Worm (Caenorhabditis elegans): ENCODE measurements around the gene egl-5.

ce11 chrIII:7835684-7836083 is 21.5 kb downstream of the egl-5 start:
- TF ChIP-seq hmg-20 (GFP tag; IDR thresholded peaks at IDR 0.05) (no peak), pha-4 (tag; optimal IDR thresholded peaks at IDR 0.05) (no peak), madf-8 (GFP tag; conservative IDR thresholded peaks at IDR 0.05) (no peak), efl-1 (GFP tag; optimal IDR thresholded peaks at IDR 0.05) (no peak), chd-7 (tag; optimal IDR thresholded peaks at IDR 0.05) (no peak)

All from whole organism, young adult.